Worm (Caenorhabditis elegans) whole organism, L1 larva: Measurements from ENCODE around the gene Y62H9A.15.

Source experiments
- C04F5.9 ChIP-seq: sonication (generic microtip); optimal IDR thresholded peaks from 2 replicates; lab custom pipeline; 2016; ENCODE audit warnings: missing genetic modification characterization, missing compliant biosample characterization
- C34B4.2 ChIP-seq: sonication (generic microtip); optimal IDR thresholded peaks from 2 replicates; lab custom pipeline; 2017; ENCODE audit warnings: mild to moderate bottlenecking, missing genetic modification characterization, missing compliant biosample characterization
- F16B12.6 ChIP-seq: fragments of 150-350 bp; optimal IDR thresholded peaks from 2 replicates; lab custom pipeline; 2014; ENCODE audit warnings: missing biosample characterization, missing genetic modification characterization
- Y116A8C.19 ChIP-seq: sonication (generic microtip); optimal IDR thresholded peaks from 2 replicates; lab custom pipeline; 2016; ENCODE audit warnings: missing compliant biosample characterization, missing genetic modification characterization, borderline replicate concordance
- aha-1 ChIP-seq: fragments of 150-350 bp; optimal IDR thresholded peaks from 2 replicates; lab custom pipeline; 2014; ENCODE audit warnings: missing biosample characterization, missing genetic modification characterization
- alr-1 ChIP-seq: fragments of 200-800 bp; sonication (Bioruptor generic); optimal IDR thresholded peaks from 2 replicates; lab custom pipeline; 2018; ENCODE audit warnings: borderline replicate concordance, mild to moderate bottlenecking, missing genetic modification characterization, missing compliant biosample characterization
- aly-2 ChIP-seq: fragments of 150-350 bp; optimal IDR thresholded peaks from 2 replicates; lab custom pipeline; 2014; ENCODE audit warnings: missing biosample characterization, missing genetic modification characterization
- ama-1 ChIP-seq: fragments of 150-350 bp; optimal IDR thresholded peaks from 2 replicates; lab custom pipeline; 2014
- blmp-1 ChIP-seq: fragments of 150-350 bp; optimal IDR thresholded peaks from 2 replicates; lab custom pipeline; 2014; ENCODE audit warnings: missing biosample characterization, missing genetic modification characterization
- ceh-63 ChIP-seq: fragments of 200-800 bp; sonication (Bioruptor generic); optimal IDR thresholded peaks from 2 replicates; lab custom pipeline; 2018; ENCODE audit warnings: mild to moderate bottlenecking, missing genetic modification characterization, missing compliant biosample characterization
- ceh-82 ChIP-seq, 3 experiments: fragments of 150-350 bp in 1 of 3; sonication (generic microtip) in 2 of 3; optimal IDR thresholded peaks; 2 replicates each; lab custom pipeline; 2014 to 2017; ENCODE audit warnings: missing biosample characterization in 3 of 3, missing genetic modification characterization in 3 of 3
- ceh-88 ChIP-seq: fragments of 200-800 bp; sonication (Bioruptor generic); IDR thresholded peaks from 2 replicates; pipeline ENCODE4 v1.3.6; 2022; ENCODE audit warnings: missing genetic modification characterization, missing compliant biosample characterization
- ceh-90 ChIP-seq: sonication (generic microtip); optimal IDR thresholded peaks from 2 replicates; lab custom pipeline; 2016; ENCODE audit warnings: missing genetic modification characterization, missing compliant biosample characterization
- dsc-1 ChIP-seq: sonication (generic microtip); optimal IDR thresholded peaks from 2 replicates; lab custom pipeline; 2016; ENCODE audit warnings: mild to moderate bottlenecking, missing genetic modification characterization, missing compliant biosample characterization
- efl-1 ChIP-seq, 4 experiments: fragments of 150-350 bp; optimal IDR thresholded peaks in 3 of 4; peaks in 1 of 4; 1 replicate in 1 of 4; 2 replicates in 3 of 4; lab custom pipeline; 2014; ENCODE audit warnings: missing biosample characterization in 2 of 4, missing genetic modification characterization in 2 of 4, missing genetic modification reagents in 2 of 4
- egl-13 ChIP-seq: sonication (generic microtip); optimal IDR thresholded peaks from 2 replicates; lab custom pipeline; 2016; ENCODE audit warnings: missing genotype, missing genetic modification reagents, missing genetic modification characterization, missing compliant biosample characterization
- egl-27 ChIP-seq, 2 experiments: fragments of 150-350 bp in 1 of 2; sonication (generic microtip); optimal IDR thresholded peaks; 3 replicates each; lab custom pipeline; 2017 to 2018; ENCODE audit warnings: missing biosample characterization in 2 of 2, missing genetic modification characterization in 2 of 2, missing genetic modification reagents in 2 of 2
- elt-2 ChIP-seq: sonication (generic microtip); optimal IDR thresholded peaks from 2 replicates; lab custom pipeline; 2016; ENCODE audit warnings: missing genetic modification characterization, mild to moderate bottlenecking, inconsistent platforms, missing compliant biosample characterization, missing genetic modification reagents
- ets-5 ChIP-seq: fragments of 200-800 bp; sonication (Bioruptor generic); IDR thresholded peaks from 2 replicates; pipeline ENCODE4 v1.3.6; 2022; ENCODE audit warnings: missing genetic modification characterization, missing compliant biosample characterization
- fkh-10 ChIP-seq: sonication (generic microtip); optimal IDR thresholded peaks from 2 replicates; lab custom pipeline; 2017; ENCODE audit warnings: missing biosample characterization, missing genetic modification reagents, missing genetic modification characterization
- fkh-4 ChIP-seq: sonication (generic microtip); optimal IDR thresholded peaks from 2 replicates; lab custom pipeline; 2016; ENCODE audit warnings: missing compliant biosample characterization, missing genetic modification characterization, borderline replicate concordance
- fkh-8 ChIP-seq: sonication (generic microtip); optimal IDR thresholded peaks from 2 replicates; lab custom pipeline; 2016; ENCODE audit warnings: mild to moderate bottlenecking, missing genetic modification characterization, missing compliant biosample characterization
- fos-1 ChIP-seq: fragments of 150-350 bp; optimal IDR thresholded peaks from 2 replicates; lab custom pipeline; 2014; ENCODE audit warnings: missing biosample characterization, missing genetic modification characterization
- hlh-17 ChIP-seq: fragments of 200-800 bp; sonication (Bioruptor generic); optimal IDR thresholded peaks from 2 replicates; lab custom pipeline; 2018; ENCODE audit warnings: missing genetic modification characterization, mild to moderate bottlenecking, missing compliant biosample characterization, moderate library complexity, borderline replicate concordance
- hlh-4 ChIP-seq: sonication (generic microtip); optimal IDR thresholded peaks from 2 replicates; lab custom pipeline; 2016; ENCODE audit warnings: mild to moderate bottlenecking, missing genetic modification characterization, missing compliant biosample characterization
- irx-1 ChIP-seq: sonication (generic microtip); optimal IDR thresholded peaks from 2 replicates; lab custom pipeline; 2016; ENCODE audit warnings: missing genetic modification characterization, missing compliant biosample characterization
- lin-13 ChIP-seq: fragments of 150-350 bp; optimal IDR thresholded peaks from 2 replicates; lab custom pipeline; 2014; ENCODE audit warnings: missing biosample characterization, missing genetic modification reagents, missing genetic modification characterization
- lin-14 ChIP-seq: fragments of 200-800 bp; sonication (Bioruptor generic); optimal IDR thresholded peaks from 2 replicates; lab custom pipeline; 2018; ENCODE audit warnings: mild to moderate bottlenecking, missing genetic modification characterization, moderate library complexity, missing compliant biosample characterization
- lin-15B ChIP-seq: fragments of 150-350 bp; sonication (generic microtip); optimal IDR thresholded peaks from 3 replicates; lab custom pipeline; 2014; ENCODE audit warnings: missing biosample characterization, missing genetic modification characterization
- lin-39 ChIP-seq: fragments of 150-350 bp; optimal IDR thresholded peaks from 2 replicates; lab custom pipeline; 2014; ENCODE audit warnings: missing biosample characterization, missing genetic modification reagents, missing genetic modification characterization
- lsy-2 ChIP-seq, 2 experiments: fragments of 150-350 bp; optimal IDR thresholded peaks; 2 replicates each; lab custom pipeline; 2014; ENCODE audit warnings: missing biosample characterization in 2 of 2, missing genetic modification characterization in 2 of 2
- mab-9 ChIP-seq: fragments of 200-800 bp; sonication (Bioruptor generic); IDR thresholded peaks from 2 replicates; pipeline ENCODE4 v1.3.6; 2022; ENCODE audit warnings: missing genetic modification reagents, missing genetic modification characterization, missing compliant biosample characterization
- mdl-1 ChIP-seq, 2 experiments: fragments of 150-350 bp; optimal IDR thresholded peaks; 2 replicates each; lab custom pipeline; 2014 to 2017; ENCODE audit warnings: missing biosample characterization in 2 of 2, missing genetic modification characterization in 2 of 2, inconsistent platforms in 1 of 2
- nhr-11 ChIP-seq: fragments of 150-350 bp; optimal IDR thresholded peaks from 2 replicates; lab custom pipeline; 2014; ENCODE audit warnings: missing biosample characterization, missing genetic modification characterization
- nhr-12 ChIP-seq: sonication (generic microtip); optimal IDR thresholded peaks from 2 replicates; lab custom pipeline; 2017; ENCODE audit warnings: missing biosample characterization, missing genetic modification characterization
- nhr-76 ChIP-seq: sonication (generic microtip); optimal IDR thresholded peaks from 2 replicates; lab custom pipeline; 2017; ENCODE audit warnings: missing biosample characterization, missing genetic modification characterization
- nhr-90 ChIP-seq: sonication (generic microtip); optimal IDR thresholded peaks from 2 replicates; lab custom pipeline; 2016; ENCODE audit warnings: mild to moderate bottlenecking, missing genetic modification characterization, missing compliant biosample characterization; ENCODE audit not compliant: poor library complexity
- pag-3 ChIP-seq: sonication (generic microtip); optimal IDR thresholded peaks from 2 replicates; lab custom pipeline; 2017; ENCODE audit warnings: missing genetic modification characterization, mild to moderate bottlenecking, missing compliant biosample characterization, antibody characterized with exemption, borderline replicate concordance; ENCODE audit not compliant: insufficient read depth
- skn-1 ChIP-seq: fragments of 150-350 bp; optimal IDR thresholded peaks from 2 replicates; lab custom pipeline; 2014; ENCODE audit warnings: missing biosample characterization, missing genetic modification characterization
- snu-23 ChIP-seq: sonication (generic microtip); optimal IDR thresholded peaks from 2 replicates; lab custom pipeline; 2016; ENCODE audit warnings: missing genetic modification characterization, missing compliant biosample characterization
- sox-4 ChIP-seq: sonication (generic microtip); optimal IDR thresholded peaks from 2 replicates; lab custom pipeline; 2016; ENCODE audit warnings: missing genetic modification characterization, missing compliant biosample characterization
- sptf-1 ChIP-seq: fragments of 150-350 bp; optimal IDR thresholded peaks from 2 replicates; lab custom pipeline; 2014; ENCODE audit warnings: missing biosample characterization, missing genetic modification characterization
- sup-37 ChIP-seq: fragments of 200-800 bp; sonication (Bioruptor generic); optimal IDR thresholded peaks from 2 replicates; lab custom pipeline; 2018; ENCODE audit warnings: mild to moderate bottlenecking, missing genetic modification characterization, missing compliant biosample characterization
- swsn-7 ChIP-seq: sonication (generic microtip); optimal IDR thresholded peaks from 2 replicates; lab custom pipeline; 2016; ENCODE audit warnings: missing genetic modification characterization, missing compliant biosample characterization
- tbx-2 ChIP-seq: sonication (generic microtip); optimal IDR thresholded peaks from 2 replicates; lab custom pipeline; 2016; ENCODE audit warnings: missing genetic modification characterization, missing compliant biosample characterization
- tlp-1 ChIP-seq: fragments of 150-350 bp; optimal IDR thresholded peaks from 2 replicates; lab custom pipeline; 2014; ENCODE audit warnings: missing biosample characterization, missing genetic modification characterization
- unc-62 ChIP-seq: fragments of 150-350 bp; optimal IDR thresholded peaks from 2 replicates; lab custom pipeline; 2014; ENCODE audit warnings: missing biosample characterization, missing genetic modification reagents, missing genetic modification characterization
- unc-86 ChIP-seq: sonication (generic microtip); optimal IDR thresholded peaks from 2 replicates; lab custom pipeline; 2016; ENCODE audit warnings: missing genetic modification characterization, missing compliant biosample characterization
- unc-98 ChIP-seq: fragments of 200-800 bp; sonication (Bioruptor generic); IDR thresholded peaks from 2 replicates; pipeline ENCODE4 v1.3.6; 2022; ENCODE audit warnings: missing genetic modification characterization, missing compliant biosample characterization
- vab-15 ChIP-seq: sonication (generic microtip); optimal IDR thresholded peaks from 2 replicates; lab custom pipeline; 2017; ENCODE audit warnings: missing genotype, mild to moderate bottlenecking, missing genetic modification characterization, missing compliant biosample characterization
- xbp-1 ChIP-seq: sonication (generic microtip); optimal IDR thresholded peaks from 2 replicates; lab custom pipeline; 2016; ENCODE audit warnings: missing genetic modification characterization, missing compliant biosample characterization
- zip-4 ChIP-seq: fragments of 200-800 bp; sonication (Bioruptor generic); optimal IDR thresholded peaks from 2 replicates; lab custom pipeline; 2018; ENCODE audit warnings: mild to moderate bottlenecking, missing genetic modification characterization, moderate library complexity, missing compliant biosample characterization

Gene Y62H9A.15

DNA sequence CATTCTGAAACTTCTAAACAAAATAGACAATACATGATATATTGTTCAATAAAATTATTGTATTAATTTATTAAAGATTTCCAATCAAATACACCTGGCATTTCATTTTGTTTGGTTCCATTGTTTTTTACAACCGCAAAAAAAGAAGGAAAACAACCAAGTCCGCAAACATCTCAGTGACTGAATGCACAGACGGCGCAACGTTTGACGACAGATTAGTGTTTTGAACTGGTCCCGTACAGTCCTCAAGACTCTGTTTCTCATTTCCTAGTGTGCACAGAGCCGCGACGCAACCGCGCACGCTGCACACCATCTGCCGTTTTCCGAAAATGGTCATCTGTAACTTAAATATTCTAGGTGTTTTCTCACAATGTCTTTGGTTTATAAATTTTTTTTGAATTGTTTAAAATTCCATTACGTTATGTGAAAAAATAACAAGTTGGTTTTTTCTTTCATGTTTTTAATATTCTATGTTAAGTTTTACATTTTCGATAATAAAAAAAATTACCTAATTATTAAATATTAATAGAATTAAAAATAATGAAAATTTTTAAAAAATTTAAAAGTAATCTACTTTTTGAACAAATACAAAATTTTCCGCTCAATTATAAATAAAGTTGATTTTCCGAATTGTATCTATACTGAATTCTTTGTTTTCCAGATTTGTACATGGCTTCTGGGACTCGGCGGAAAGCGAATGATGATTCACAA, 38.4 kb upstream of the Y62H9A.15 start, which contains the start of gene lsd-1:
Gene lsd-1 (plus strand): TSS at position 661 of the 711 bp plus-strand sequence.
- TF ChIP-seq C34B4.2 (tag; lab: Kevin White, UChicago) (no peak), fkh-8 (tag; lab: Kevin White, UChicago) (no peak), fkh-4 (tag; lab: Kevin White, UChicago) (no peak), lin-13 (GFP tag; lab: Kevin White, UChicago) (no peak), mab-9 (GFP tag; lab: Robert Waterston, UW) (no peak), vab-15 (tag; lab: Kevin White, UChicago) (no peak), swsn-7 (tag; lab: Kevin White, UChicago) (peak; percentile 28), irx-1 (tag; lab: Kevin White, UChicago) (no peak), hlh-4 (tag; lab: Kevin White, UChicago) (no peak), C04F5.9 (no peak), nhr-90 (peak; percentile 8), ceh-90 (no peak), ceh-82 (tag; optimal IDR thresholded peaks at IDR 0.05; lab: Kevin White, UChicago) (peak in 1 of 3 experiments; percentile 5), lin-15B (tag; lab: Kevin White, UChicago) (no peak), blmp-1 (tag; lab: Kevin White, UChicago) (no peak), skn-1 (no peak), efl-1 (optimal IDR thresholded peaks at IDR 0.05; lab: Kevin White, UChicago) (peak; percentile 22 to 23), efl-1 (GFP tag; optimal IDR thresholded peaks at IDR 0.05 in 1 of 2; lab: Kevin White, UChicago) (peak in 1 of 2 experiments; percentile 4), ceh-88 (GFP tag; lab: Robert Waterston, UW) (no peak), fos-1 (no peak), ets-5 (GFP tag; lab: Robert Waterston, UW) (no peak), egl-27 (tag; optimal IDR thresholded peaks at IDR 0.05; lab: Kevin White, UChicago) (no peak), Y116A8C.19 (no peak), zip-4 (no peak), nhr-76 (tag; lab: Kevin White, UChicago) (no peak), ama-1 (lab: Kevin White, UChicago) (no peak), pag-3 (tag; lab: Kevin White, UChicago) (no peak), ceh-63 (GFP tag; lab: Kevin White, UChicago) (no peak), lsy-2 (tag; optimal IDR thresholded peaks at IDR 0.05; lab: Kevin White, UChicago) (no peak), hlh-17 (GFP tag; lab: Kevin White, UChicago) (no peak), fkh-10 (GFP tag; lab: Kevin White, UChicago) (no peak), lin-14 (GFP tag; lab: Kevin White, UChicago) (no peak), aly-2 (tag; lab: Kevin White, UChicago) (no peak), elt-2 (tag; lab: Kevin White, UChicago) (no peak), dsc-1 (tag; lab: Kevin White, UChicago) (peak; percentile 16), egl-13 (tag; lab: Kevin White, UChicago) (peak; percentile 9), unc-62 (GFP tag; lab: Kevin White, UChicago) (no peak), alr-1 (tag; lab: Kevin White, UChicago) (no peak), snu-23 (GFP tag; lab: Kevin White, UChicago) (no peak), nhr-12 (tag; lab: Kevin White, UChicago) (no peak), sox-4 (tag; lab: Kevin White, UChicago) (no peak), sup-37 (no peak), nhr-11 (tag; lab: Kevin White, UChicago) (no peak), tlp-1 (tag; lab: Kevin White, UChicago) (no peak), xbp-1 (peak; percentile 10), unc-86 (no peak), unc-98 (GFP tag; lab: Robert Waterston, UW) (no peak), sptf-1 (no peak), mdl-1 (tag; optimal IDR thresholded peaks at IDR 0.05; lab: Kevin White, UChicago) (no peak), F16B12.6 (tag; lab: Kevin White, UChicago) (peak; percentile 92), lin-39 (tag; lab: Kevin White, UChicago) (no peak), aha-1 (tag; lab: Kevin White, UChicago) (no peak), tbx-2 (tag; lab: Kevin White, UChicago) (peak; percentile 21)
